Worm (Caenorhabditis elegans): ENCODE results near the gene F21D5.7.
"Not testable (repeated sequence)": the region's sequence is repeated elsewhere in the genome, so short reads cannot be mapped to it uniquely, and the experiment has no call there.

The F21D5.7 gene

ce11 chrIV:8715032-8715431 is 28.5 kb downstream of the F21D5.7 start, which contains the start of the genes parg-2 and ipla-5:
Gene parg-2 (minus strand): TSS chrIV:8715132.
Gene ipla-5 (plus strand): TSS chrIV:8715247.
- not testable (repeated sequence) for TF ChIP-seq lin-15B (tag; optimal IDR thresholded peaks at IDR 0.05); lsy-2 (tag; optimal IDR thresholded peaks at IDR 0.05); nhr-85 (tag)

DNA sequence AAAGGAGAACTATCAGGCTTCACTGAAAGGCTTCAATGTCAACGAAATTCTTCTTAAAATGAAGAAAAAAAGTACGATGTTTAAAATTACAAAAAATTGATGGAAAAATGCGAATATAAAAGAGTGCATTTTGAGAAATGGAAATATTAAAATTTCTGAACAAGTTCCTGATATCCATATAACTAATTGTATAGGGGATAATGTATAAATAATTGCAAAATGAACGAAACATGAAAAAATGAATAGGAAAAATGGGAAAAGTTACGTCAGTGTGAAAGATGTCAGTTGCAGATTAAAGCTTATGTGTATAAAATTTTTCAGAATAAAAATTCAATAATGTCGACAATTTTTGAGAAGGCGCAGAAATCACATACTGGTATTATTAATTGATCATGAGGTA is 35.5 kb downstream of the F21D5.7 start:
- TF ChIP-seq elt-2 (tag; optimal IDR thresholded peaks at IDR 0.05) (no peak), ceh-90 (tag; optimal IDR thresholded peaks at IDR 0.05) (no peak), unc-62 (GFP tag; optimal IDR thresholded peaks at IDR 0.05) (no peak), nhr-11 (tag; optimal IDR thresholded peaks at IDR 0.05) (no peak), F16B12.6 (tag; optimal IDR thresholded peaks at IDR 0.05) (no peak), nhr-76 (tag; optimal IDR thresholded peaks at IDR 0.05) (no peak), nhr-19 (GFP tag; conservative IDR thresholded peaks at IDR 0.05) (no peak), zag-1 (tag; optimal IDR thresholded peaks at IDR 0.05) (no peak), fkh-8 (tag; optimal IDR thresholded peaks at IDR 0.05) (no peak), jun-1 (tag; optimal IDR thresholded peaks at IDR 0.05) (no peak), ztf-4 (tag; optimal IDR thresholded peaks at IDR 0.05) (no peak), snu-23 (GFP tag; optimal IDR thresholded peaks at IDR 0.05) (no peak), ceh-82 (tag; optimal IDR thresholded peaks at IDR 0.05) (no peak)

DNA sequence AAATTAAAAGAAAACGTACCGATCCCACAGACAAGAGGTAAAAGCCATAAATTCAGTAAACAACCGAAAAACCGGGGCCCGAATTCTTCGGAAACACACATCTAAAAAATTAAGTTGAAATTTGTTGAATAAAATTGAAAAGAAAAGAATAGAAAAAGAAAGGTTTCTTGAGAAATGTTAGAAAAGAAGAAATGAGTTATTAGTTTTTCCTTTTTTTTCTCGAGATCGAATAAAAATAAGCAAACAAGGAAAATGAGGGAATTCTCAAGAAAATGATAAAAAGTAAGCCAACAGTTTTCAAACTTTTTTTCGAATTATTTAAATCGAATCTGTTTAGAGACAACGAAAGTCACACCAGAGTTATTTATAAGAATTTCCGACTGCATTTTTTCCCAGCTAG is 38.0 kb downstream of the F21D5.7 start, which contains the start of gene H23L24.4:
TSS of gene H23L24.4 (minus strand) at position 101 of the 400 bp plus-strand sequence.
- TF ChIP-seq zag-1 (tag; optimal IDR thresholded peaks at IDR 0.05) (no peak), lsy-2 (tag; optimal IDR thresholded peaks at IDR 0.05) (no peak), elt-3 (tag; optimal IDR thresholded peaks at IDR 0.05) (no peak), ama-1 (optimal IDR thresholded peaks at IDR 0.05) (no peak), nhr-19 (GFP tag; conservative IDR thresholded peaks at IDR 0.05) (no peak), lin-35 (GFP tag; optimal IDR thresholded peaks at IDR 0.05) (no peak), pax-3 (tag; optimal IDR thresholded peaks at IDR 0.05) (no peak), efl-1 (optimal IDR thresholded peaks at IDR 0.05) (no peak), efl-1 (GFP tag; optimal IDR thresholded peaks at IDR 0.05 in 1 of 2) (no peak), pag-3 (tag; optimal IDR thresholded peaks at IDR 0.05; ENCODE audit: borderline replicate concordance, insufficient read depth) (no peak), lir-3 (tag; optimal IDR thresholded peaks at IDR 0.05; ENCODE audit: poor library complexity) (no peak), tbx-2 (tag; optimal IDR thresholded peaks at IDR 0.05) (no peak)

DNA sequence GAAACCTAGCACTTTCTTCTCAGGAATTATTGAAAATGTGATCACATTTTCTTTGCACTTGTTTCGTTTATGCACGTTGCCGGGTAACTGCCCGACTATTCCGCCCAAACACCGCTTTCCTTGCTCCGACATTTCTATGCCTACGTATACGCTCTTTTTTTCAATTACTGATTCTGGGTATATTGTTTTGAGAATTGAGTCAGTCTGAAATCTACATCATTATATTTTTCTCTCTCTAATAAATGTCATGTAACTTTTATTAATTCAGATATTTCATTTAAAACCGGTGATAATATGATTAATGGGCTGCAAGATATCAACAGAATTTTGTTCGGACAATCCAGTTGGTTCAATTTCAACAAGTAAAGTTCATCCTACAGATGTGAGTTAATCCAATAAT is 46.1 kb downstream of the F21D5.7 start, which contains the start of gene ttll-11:
TSS of gene ttll-11 (plus strand) at position 301 of the 400 bp plus-strand sequence.
- TF ChIP-seq swsn-7 (tag; optimal IDR thresholded peaks at IDR 0.05), result peak; percentile 5
- TF ChIP-seq ceh-8 (GFP tag; optimal IDR thresholded peaks at IDR 0.05), result no peak
- peak; percentile 31 for TF ChIP-seq nhr-71 (tag; optimal IDR thresholded peaks at IDR 0.05)
- peak; percentile 76 for TF ChIP-seq fkh-8 (tag; optimal IDR thresholded peaks at IDR 0.05)

Measured in whole organism, L1 larva.